Worm (Caenorhabditis elegans): ENCODE measurements around the gene lev-9.

DNA sequence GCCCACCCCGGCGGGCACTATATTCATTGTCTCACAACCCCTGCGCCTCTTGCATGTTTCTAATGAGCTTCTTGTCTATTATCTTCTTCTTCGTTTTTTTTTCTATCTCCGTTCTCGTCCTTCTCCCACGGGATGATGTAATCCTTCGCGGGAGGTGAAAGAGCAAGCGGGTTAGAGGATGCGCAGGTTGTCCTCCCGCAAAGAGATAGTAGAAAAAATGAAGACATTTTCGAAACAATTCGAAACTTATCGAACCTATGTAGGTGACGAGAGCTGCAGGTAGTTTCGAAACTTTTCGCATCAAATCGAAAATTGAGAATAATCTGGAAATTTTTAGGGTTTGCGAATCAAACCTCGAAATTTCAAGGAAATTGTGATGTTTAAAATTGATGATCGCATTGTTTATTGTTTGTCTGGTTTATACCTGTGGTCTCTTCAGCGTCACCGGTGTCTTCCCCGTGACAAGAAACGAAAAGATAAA is 41.2 kb downstream of the lev-9 start:
- TF ChIP-seq lin-15B (tag; optimal IDR thresholded peaks at IDR 0.05) (no peak), unc-62 (GFP tag; optimal IDR thresholded peaks at IDR 0.05) (no peak), dpl-1 (GFP tag; optimal IDR thresholded peaks at IDR 0.05) (peak in 1 of 3 experiments; percentile 60), grh-1 (GFP tag; IDR thresholded peaks at IDR 0.05) (no peak), ceh-8 (GFP tag; optimal IDR thresholded peaks at IDR 0.05) (no peak)

Measured in whole organism, L1 larva.